Worm (Caenorhabditis elegans) whole organism, L2 larva: Measurements from ENCODE around the gene str-45.

Experiments used
- C34F6.9 ChIP-seq: fragments of 150-350 bp; optimal IDR thresholded peaks from 2 replicates; lab custom pipeline; 2014; ENCODE audit warnings: missing biosample characterization, missing genetic modification characterization
- R02D3.7 ChIP-seq: fragments of 150-350 bp; optimal IDR thresholded peaks from 2 replicates; lab custom pipeline; 2014; ENCODE audit warnings: missing biosample characterization, missing genetic modification characterization
- Y55F3AM.14 ChIP-seq: fragments of 200-800 bp; sonication (Bioruptor generic); optimal IDR thresholded peaks from 2 replicates; lab custom pipeline; 2018; ENCODE audit warnings: mild to moderate bottlenecking, missing genetic modification characterization, missing compliant biosample characterization
- ZK546.5 ChIP-seq: sonication (generic microtip); optimal IDR thresholded peaks from 2 replicates; lab custom pipeline; 2017; ENCODE audit warnings: missing biosample characterization, missing genetic modification characterization
- aly-2 ChIP-seq: fragments of 150-350 bp; optimal IDR thresholded peaks from 2 replicates; lab custom pipeline; 2014; ENCODE audit warnings: missing biosample characterization, missing genetic modification characterization
- ama-1 ChIP-seq: fragments of 150-350 bp; optimal IDR thresholded peaks from 2 replicates; lab custom pipeline; 2018; ENCODE audit warnings: inconsistent platforms
- blmp-1 ChIP-seq: sonication (generic microtip); optimal IDR thresholded peaks from 2 replicates; lab custom pipeline; 2017; ENCODE audit warnings: missing genetic modification characterization, mild to moderate bottlenecking, missing compliant biosample characterization, antibody characterized with exemption, moderate library complexity; ENCODE audit not compliant: insufficient read depth
- ceh-16 ChIP-seq: fragments of 150-350 bp; optimal IDR thresholded peaks from 2 replicates; lab custom pipeline; 2014; ENCODE audit warnings: missing biosample characterization, missing genetic modification characterization
- crh-2 ChIP-seq: sonication (generic microtip); optimal IDR thresholded peaks from 2 replicates; lab custom pipeline; 2017; ENCODE audit warnings: missing biosample characterization, missing genetic modification characterization
- dmd-4 ChIP-seq: sonication (generic microtip); optimal IDR thresholded peaks from 2 replicates; lab custom pipeline; 2017; ENCODE audit warnings: missing biosample characterization, missing genetic modification characterization
- egl-27 ChIP-seq: sonication (generic microtip); optimal IDR thresholded peaks from 3 replicates; lab custom pipeline; 2017; ENCODE audit warnings: missing biosample characterization, missing genetic modification reagents, missing genetic modification characterization
- elt-1 ChIP-seq: fragments of 150-350 bp; optimal IDR thresholded peaks from 2 replicates; lab custom pipeline; 2014; ENCODE audit warnings: missing biosample characterization, missing genetic modification characterization
- elt-3 ChIP-seq: sonication (generic microtip); optimal IDR thresholded peaks from 2 replicates; lab custom pipeline; 2017; ENCODE audit warnings: missing biosample characterization, missing genetic modification characterization
- fos-1 ChIP-seq: fragments of 150-350 bp; optimal IDR thresholded peaks from 2 replicates; lab custom pipeline; 2014; ENCODE audit warnings: missing biosample characterization, missing genetic modification characterization
- gmeb-1 ChIP-seq: fragments of 150-350 bp; optimal IDR thresholded peaks from 2 replicates; lab custom pipeline; 2014; ENCODE audit warnings: missing biosample characterization, missing genetic modification characterization
- lin-11 ChIP-seq: fragments of 150-350 bp; sonication (generic microtip); optimal IDR thresholded peaks from 2 replicates; lab custom pipeline; 2014; ENCODE audit warnings: missing biosample characterization, missing genetic modification characterization, inconsistent platforms, mixed read lengths
- lin-13 ChIP-seq: fragments of 150-350 bp; optimal IDR thresholded peaks from 2 replicates; lab custom pipeline; 2014; ENCODE audit warnings: missing biosample characterization, missing genetic modification reagents, missing genetic modification characterization
- mab-5 ChIP-seq: fragments of 150-350 bp; optimal IDR thresholded peaks from 2 replicates; lab custom pipeline; 2014; ENCODE audit warnings: missing biosample characterization, missing genetic modification characterization
- mbf-1 ChIP-seq: sonication (generic microtip); optimal IDR thresholded peaks from 2 replicates; lab custom pipeline; 2017; ENCODE audit warnings: missing biosample characterization, missing genetic modification characterization
- mdl-1 ChIP-seq, 2 experiments: fragments of 150-350 bp in 1 of 2; sonication (generic microtip) in 1 of 2; optimal IDR thresholded peaks; 2 replicates each; lab custom pipeline; 2017; ENCODE audit warnings: missing biosample characterization in 2 of 2, missing genetic modification characterization in 2 of 2
- nhr-10 ChIP-seq: sonication (generic microtip); optimal IDR thresholded peaks from 2 replicates; lab custom pipeline; 2017; ENCODE audit warnings: missing biosample characterization, missing genetic modification characterization
- nhr-129 ChIP-seq: fragments of 150-350 bp; optimal IDR thresholded peaks from 2 replicates; lab custom pipeline; 2014; ENCODE audit warnings: missing biosample characterization, missing genetic modification characterization
- nhr-21 ChIP-seq: fragments of 150-350 bp; optimal IDR thresholded peaks from 2 replicates; lab custom pipeline; 2014; ENCODE audit warnings: missing biosample characterization, missing genetic modification characterization
- nhr-25 ChIP-seq: fragments of 150-350 bp; sonication (generic microtip); optimal IDR thresholded peaks from 3 replicates; lab custom pipeline; 2014; ENCODE audit warnings: missing biosample characterization, missing genetic modification characterization
- nhr-77 ChIP-seq: fragments of 150-350 bp; optimal IDR thresholded peaks from 2 replicates; lab custom pipeline; 2014; ENCODE audit warnings: missing biosample characterization, missing genetic modification characterization
- peb-1 ChIP-seq: fragments of 150-350 bp; optimal IDR thresholded peaks from 2 replicates; lab custom pipeline; 2014; ENCODE audit warnings: missing biosample characterization, missing genetic modification characterization
- sem-4 ChIP-seq: fragments of 150-350 bp; optimal IDR thresholded peaks from 2 replicates; lab custom pipeline; 2014; ENCODE audit warnings: missing biosample characterization, missing genetic modification reagents, missing genetic modification characterization
- skn-1 ChIP-seq: sonication (generic microtip); optimal IDR thresholded peaks from 2 replicates; lab custom pipeline; 2017; ENCODE audit warnings: missing biosample characterization, missing genetic modification characterization
- sma-3 ChIP-seq: sonication (generic microtip); optimal IDR thresholded peaks from 2 replicates; lab custom pipeline; 2016; ENCODE audit warnings: missing genetic modification reagents, missing genetic modification characterization, missing compliant biosample characterization
- sma-9 ChIP-seq, 2 experiments: fragments of 150-350 bp in 1 of 2; sonication (generic microtip) in 1 of 2; optimal IDR thresholded peaks; 2 replicates each; lab custom pipeline; 2014 to 2016; ENCODE audit warnings: missing genetic modification characterization in 2 of 2, mild to moderate bottlenecking in 1 of 2, missing biosample characterization in 1 of 2, missing compliant biosample characterization in 1 of 2, missing genetic modification reagents in 1 of 2, moderate library complexity in 1 of 2
- unc-39 ChIP-seq: fragments of 150-350 bp; optimal IDR thresholded peaks from 2 replicates; lab custom pipeline; 2014; ENCODE audit warnings: missing biosample characterization, missing genetic modification characterization
- unc-55 ChIP-seq: fragments of 150-350 bp; sonication (generic microtip); optimal IDR thresholded peaks from 3 replicates; lab custom pipeline; 2014; ENCODE audit warnings: missing biosample characterization, missing genetic modification reagents, missing genetic modification characterization
- unc-62 ChIP-seq: fragments of 150-350 bp; optimal IDR thresholded peaks from 2 replicates; lab custom pipeline; 2014; ENCODE audit warnings: missing biosample characterization, missing genetic modification reagents, missing genetic modification characterization
- ztf-1 ChIP-seq: fragments of 200-800 bp; sonication (Bioruptor generic); conservative IDR thresholded peaks from 2 replicates; pipeline ENCODE4 v1.3.6; 2022; ENCODE audit warnings: missing genetic modification characterization, missing compliant biosample characterization

Gene str-45

DNA sequence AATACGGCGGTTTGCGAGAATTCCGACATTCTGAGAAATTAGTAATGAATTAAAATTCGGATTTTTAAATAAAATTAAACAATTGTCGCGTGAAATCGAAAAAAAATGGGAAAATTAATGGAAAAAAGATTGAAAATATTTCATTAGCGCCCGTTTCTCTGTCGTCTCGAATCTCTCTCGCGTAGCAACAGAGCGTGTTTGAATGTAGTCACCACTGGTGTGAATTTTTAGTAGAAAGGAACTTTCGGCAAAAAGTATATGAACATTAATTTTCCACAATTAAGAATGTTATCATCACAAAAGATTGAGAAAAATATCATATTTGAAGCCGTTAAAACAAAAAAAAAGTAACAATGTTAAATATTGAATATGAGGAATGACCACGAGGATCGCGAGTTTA is 22.0 kb upstream of the str-45 start, which contains the start of gene aipl-1 (continued):
- TF ChIP-seq mdl-1 (tag; optimal IDR thresholded peaks at IDR 0.05; lab: Kevin White, UChicago) (no peak), elt-3 (tag; lab: Kevin White, UChicago) (no peak), Y55F3AM.14 (GFP tag; lab: Kevin White, UChicago) (no peak), mab-5 (tag; lab: Kevin White, UChicago) (no peak), unc-62 (GFP tag; lab: Kevin White, UChicago) (no peak), ZK546.5 (tag; lab: Kevin White, UChicago) (no peak), lin-13 (GFP tag; lab: Kevin White, UChicago) (peak; percentile 83), R02D3.7 (no peak), unc-55 (peak; percentile 97), nhr-21 (tag; lab: Kevin White, UChicago) (peak; percentile 60), ztf-1 (GFP tag; lab: Robert Waterston, UW) (no peak), dmd-4 (tag; lab: Kevin White, UChicago) (no peak), elt-1 (tag; lab: Kevin White, UChicago) (no peak), mbf-1 (tag; lab: Kevin White, UChicago) (no peak), ceh-16 (tag; lab: Kevin White, UChicago) (no peak)
- TF ChIP-seq, all 48 proteins: peak for 19

DNA sequence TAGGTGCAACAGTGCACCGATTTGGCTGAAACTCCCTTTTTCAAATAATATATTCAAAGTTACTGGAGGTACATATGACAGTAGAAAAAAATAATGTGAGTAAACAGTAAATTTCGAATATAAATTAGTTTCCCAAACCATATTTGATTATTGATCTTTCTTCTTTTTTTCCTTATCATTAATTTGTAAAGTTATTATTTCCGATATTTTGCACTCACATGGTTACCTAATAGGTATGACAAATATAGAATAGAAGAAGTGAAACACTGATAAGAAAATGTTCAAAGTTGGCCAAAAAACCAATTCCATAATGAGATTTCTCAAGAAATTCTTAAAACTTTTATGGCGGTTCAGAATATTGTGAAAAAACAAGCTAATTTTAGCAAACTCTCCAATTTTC is 19.0 kb upstream of the str-45 start:
- peak; percentile 42 for TF ChIP-seq fos-1 (tag; lab: Kevin White, UChicago)
- no peak for TF ChIP-seq nhr-21 (tag; lab: Kevin White, UChicago)
- no peak for TF ChIP-seq skn-1 (tag; lab: Kevin White, UChicago)
- TF ChIP-seq sma-3 (GFP tag; lab: Kevin White, UChicago): no peak
- no peak for TF ChIP-seq Y55F3AM.14 (GFP tag; lab: Kevin White, UChicago)
- no peak for TF ChIP-seq nhr-25 (tag; lab: Kevin White, UChicago)
- TF ChIP-seq peb-1: no peak

DNA sequence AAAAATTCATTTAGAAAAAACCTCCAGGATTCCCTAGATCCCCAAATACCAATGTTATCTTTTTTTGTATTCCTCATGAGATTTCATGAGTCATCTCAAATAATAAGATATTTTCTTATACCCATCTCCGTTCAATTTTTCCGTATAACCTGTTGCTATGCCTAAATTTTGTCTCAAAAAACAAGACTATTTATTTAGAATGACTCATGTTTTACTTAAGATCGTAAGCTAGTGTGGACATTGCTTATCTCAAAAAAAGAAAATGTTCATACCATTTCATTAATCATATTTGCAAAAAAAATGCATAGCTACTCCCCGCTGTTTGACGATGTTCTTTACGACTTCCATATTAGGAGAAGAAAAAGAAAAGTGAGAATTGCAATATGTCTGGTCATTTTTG is 18.5 kb upstream of the str-45 start, which contains the start of gene K08F9.3:
K08F9.3 (plus strand) TSS at position 301 of the 400 bp plus-strand sequence.
- no peak for TF ChIP-seq lin-11 (tag; lab: Kevin White, UChicago)
- no peak for TF ChIP-seq peb-1
- TF ChIP-seq crh-2 (tag; lab: Kevin White, UChicago): no peak
- no peak for TF ChIP-seq ama-1 (lab: Kevin White, UChicago)
- TF ChIP-seq sma-3 (GFP tag; lab: Kevin White, UChicago): no peak

DNA sequence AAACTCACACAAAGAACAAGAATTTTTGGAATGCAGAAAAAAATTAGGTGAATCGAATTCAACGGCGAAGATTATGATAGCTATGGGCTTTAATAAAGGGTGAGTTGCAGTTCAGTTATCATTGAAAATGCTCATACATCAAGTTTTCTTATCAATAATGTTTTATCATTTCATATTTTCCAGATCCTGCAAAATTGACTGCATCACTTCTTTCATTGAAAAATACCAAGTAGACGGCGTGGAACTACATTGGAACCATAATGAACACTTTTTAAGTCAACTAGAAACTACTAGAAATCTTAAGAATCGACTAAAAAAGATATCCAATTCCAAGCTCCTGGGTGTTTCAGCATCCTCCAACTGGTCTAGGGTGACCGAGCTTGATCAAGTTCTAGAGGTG is 15.5 kb upstream of the str-45 start, which contains the start of gene K08F9.1:
K08F9.1 (minus strand) TSS at position 101 of the 400 bp plus-strand sequence.
- TF ChIP-seq nhr-25 (tag; lab: Kevin White, UChicago): no peak

DNA sequence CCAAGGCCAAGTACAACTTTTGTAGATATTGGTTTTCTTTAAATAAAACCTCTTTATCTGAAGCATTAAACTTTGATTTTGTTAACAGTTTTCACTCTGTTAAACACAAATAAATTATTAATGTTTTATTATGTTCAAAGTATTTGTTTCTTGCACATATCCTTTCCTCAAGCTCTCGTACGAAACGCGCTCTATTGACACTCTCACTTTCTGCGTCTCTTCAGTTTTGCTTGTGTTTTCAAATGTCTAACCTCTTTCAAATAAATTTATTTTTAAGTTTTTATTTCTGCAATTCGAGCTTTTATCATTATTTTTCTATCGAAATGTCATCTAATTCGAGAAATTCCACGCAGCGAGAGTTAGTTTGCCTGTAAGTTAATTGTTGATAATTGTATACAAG is 15.0 kb upstream of the str-45 start, which contains the start of gene K08F9.4:
K08F9.4 (plus strand) TSS at position 222 of the 400 bp plus-strand sequence.
- TF ChIP-seq nhr-25 (tag; lab: Kevin White, UChicago) (peak; percentile 68), lin-13 (GFP tag; lab: Kevin White, UChicago) (peak; percentile 66), nhr-129 (tag; lab: Kevin White, UChicago) (peak; percentile 48), nhr-10 (no peak), aly-2 (tag; lab: Kevin White, UChicago) (no peak), sem-4 (tag; lab: Kevin White, UChicago) (peak; percentile 2), nhr-77 (tag; lab: Kevin White, UChicago) (no peak), unc-39 (tag; lab: Kevin White, UChicago) (no peak), sma-3 (GFP tag; lab: Kevin White, UChicago) (peak; percentile 68), mbf-1 (tag; lab: Kevin White, UChicago) (no peak), C34F6.9 (tag; lab: Kevin White, UChicago) (peak; percentile 78), fos-1 (tag; lab: Kevin White, UChicago) (peak; percentile 47), sma-9 (GFP tag; optimal IDR thresholded peaks at IDR 0.05; lab: Kevin White, UChicago) (peak; percentile 46), sma-9 (tag; optimal IDR thresholded peaks at IDR 0.05; lab: Kevin White, UChicago) (no peak), gmeb-1 (peak; percentile 72), nhr-21 (tag; lab: Kevin White, UChicago) (peak; percentile 26), egl-27 (no peak), blmp-1 (peak; percentile 100), unc-55 (peak; percentile 84), crh-2 (tag; lab: Kevin White, UChicago) (peak; percentile 48)
